Worm (Caenorhabditis elegans) whole organism, midembryonic: Measurements from ENCODE around the gene F38B6.3.

ENCODE experiments used
- T22C8.4 ChIP-seq: fragments of 200-800 bp; sonication (Bioruptor generic); IDR thresholded peaks from 2 replicates; pipeline ENCODE4 v1.3.6; 2022; ENCODE audit warnings: missing genetic modification characterization, missing compliant biosample characterization
- cog-1 ChIP-seq: sonication (generic microtip); optimal IDR thresholded peaks from 2 replicates; lab custom pipeline; 2016; ENCODE audit warnings: missing genetic modification characterization, missing compliant biosample characterization
- flt-1 ChIP-seq: fragments of 200-800 bp; sonication (Bioruptor generic); IDR thresholded peaks from 2 replicates; pipeline ENCODE4 v1.3.6; 2022; ENCODE audit warnings: missing genetic modification characterization, missing compliant biosample characterization
- klf-2 ChIP-seq: fragments of 200-800 bp; sonication (Bioruptor generic); conservative IDR thresholded peaks from 2 replicates; pipeline ENCODE4 v1.3.6; 2022; ENCODE audit warnings: missing genetic modification reagents, missing genetic modification characterization, missing compliant biosample characterization
- med-1 ChIP-seq: sonication (generic microtip); optimal IDR thresholded peaks from 2 replicates; lab custom pipeline; 2017; ENCODE audit warnings: missing genetic modification characterization, mild to moderate bottlenecking, missing compliant biosample characterization, antibody characterized with exemption, missing genetic modification reagents; ENCODE audit not compliant: insufficient read depth
- ref-1 ChIP-seq: fragments of 200-800 bp; sonication (Bioruptor generic); conservative IDR thresholded peaks from 2 replicates; pipeline ENCODE4 v1.3.6; 2022; ENCODE audit warnings: missing genetic modification reagents, missing genetic modification characterization, missing compliant biosample characterization
- tab-1 ChIP-seq: fragments of 200-800 bp; sonication (Bioruptor generic); IDR thresholded peaks from 2 replicates; pipeline ENCODE4 v1.3.6; 2022; ENCODE audit warnings: missing genetic modification characterization, missing compliant biosample characterization
- ztf-23 ChIP-seq: fragments of 200-800 bp; sonication (Bioruptor generic); IDR thresholded peaks from 2 replicates; pipeline ENCODE4 v1.3.6; 2022; ENCODE audit warnings: missing genetic modification reagents, missing genetic modification characterization, missing compliant biosample characterization
- ztf-29 ChIP-seq: fragments of 200-800 bp; sonication (Bioruptor generic); IDR thresholded peaks from 2 replicates; pipeline ENCODE4 v1.3.6; 2022; ENCODE audit warnings: missing genetic modification reagents, missing genetic modification characterization, missing compliant biosample characterization

Gene F38B6.3

DNA sequence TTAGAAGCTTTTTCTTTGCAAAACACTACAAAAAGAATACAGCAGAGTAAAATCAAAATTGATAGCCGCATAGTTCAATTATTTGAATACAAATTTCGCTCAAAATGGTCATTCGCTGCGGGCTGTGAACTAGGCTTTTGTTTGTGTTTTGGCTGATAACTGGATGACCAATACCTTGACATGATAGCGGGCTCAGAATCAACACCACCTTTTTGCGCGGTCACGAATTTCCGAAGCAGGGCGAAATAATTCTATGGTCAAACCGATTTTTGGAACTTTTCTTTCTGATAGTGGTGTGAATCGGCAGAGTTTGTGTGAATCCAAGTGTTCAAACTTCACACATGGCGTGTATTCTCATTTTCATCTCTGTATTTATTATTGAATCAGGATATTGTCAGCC lies 4.8 kb downstream of the F38B6.3 start, which contains the start of the genes F38B6.7 and F38B6.2:
Gene F38B6.7 (minus strand): TSS at position 101 of the 400 bp plus-strand sequence.
Gene F38B6.2 (plus strand): TSS at position 267 of the 400 bp plus-strand sequence.
- TF ChIP-seq ztf-23 (GFP tag; lab: Robert Waterston, UW) = no peak
- no peak for TF ChIP-seq flt-1 (GFP tag; lab: Robert Waterston, UW)
- no peak for TF ChIP-seq med-1 (GFP tag; lab: Kevin White, UChicago)
- TF ChIP-seq cog-1 (tag; lab: Kevin White, UChicago) = no peak
- TF ChIP-seq klf-2 (GFP tag; lab: Robert Waterston, UW) = no peak
- no peak for TF ChIP-seq ref-1

DNA sequence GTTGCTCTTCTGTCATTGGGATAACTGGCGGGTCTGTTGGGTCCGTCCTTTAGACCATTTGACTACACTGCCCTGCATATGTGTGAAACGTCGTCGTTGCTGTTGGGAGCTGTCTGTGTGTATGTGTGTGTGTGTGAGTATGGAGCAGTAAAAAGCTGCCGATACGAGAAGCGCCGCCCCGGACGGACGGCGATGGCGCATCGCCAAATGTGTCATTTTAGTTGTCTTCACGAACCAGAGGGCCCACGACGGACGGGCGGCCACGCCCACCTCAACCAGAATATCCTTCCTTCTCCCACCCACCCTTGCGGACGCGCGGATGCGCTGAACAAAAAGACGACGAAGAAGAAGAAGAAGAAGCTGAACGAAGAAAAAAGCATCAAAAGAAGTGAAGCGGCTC lies 8.8 kb downstream of the F38B6.3 start, which contains the start of gene acr-2:
Gene acr-2 (plus strand): TSS at position 301 of the 400 bp plus-strand sequence.
- no peak for TF ChIP-seq ztf-29 (GFP tag; lab: Robert Waterston, UW)
- TF ChIP-seq ztf-23 (GFP tag; lab: Robert Waterston, UW) = no peak
- no peak for TF ChIP-seq flt-1 (GFP tag; lab: Robert Waterston, UW)
- no peak for TF ChIP-seq ref-1
- no peak for TF ChIP-seq med-1 (GFP tag; lab: Kevin White, UChicago)
- TF ChIP-seq tab-1 (GFP tag; lab: Robert Waterston, UW) = no peak
- TF ChIP-seq klf-2 (GFP tag; lab: Robert Waterston, UW) = no peak
- no peak for TF ChIP-seq cog-1 (tag; lab: Kevin White, UChicago)
- no peak for TF ChIP-seq T22C8.4

DNA sequence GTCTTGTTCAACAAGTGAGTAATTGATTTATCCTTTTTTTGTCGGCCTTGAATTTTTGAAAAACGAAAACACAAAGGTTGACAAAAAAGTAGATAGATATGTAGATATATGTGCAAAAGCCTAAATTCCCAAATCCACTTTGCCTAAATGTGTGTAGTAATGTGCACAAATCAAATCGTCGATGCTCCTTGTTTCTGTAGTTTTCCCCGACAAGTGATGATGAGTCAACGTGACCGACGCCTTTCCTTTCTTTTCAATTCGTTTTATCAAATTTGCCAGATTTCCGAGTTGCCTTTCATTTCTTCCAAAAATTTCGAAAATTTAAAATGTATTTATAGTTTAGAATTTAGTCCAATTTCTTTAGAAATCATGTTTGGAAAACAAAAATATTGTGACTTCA lies 11.7 kb downstream of the F38B6.3 start:
- TF ChIP-seq klf-2 (GFP tag; lab: Robert Waterston, UW) (no peak), ztf-29 (GFP tag; lab: Robert Waterston, UW) (no peak), ref-1 (no peak), ztf-23 (GFP tag; lab: Robert Waterston, UW) (no peak), cog-1 (tag; lab: Kevin White, UChicago) (no peak), flt-1 (GFP tag; lab: Robert Waterston, UW) (no peak), tab-1 (GFP tag; lab: Robert Waterston, UW) (no peak), med-1 (GFP tag; lab: Kevin White, UChicago) (no peak), T22C8.4 (no peak)

DNA sequence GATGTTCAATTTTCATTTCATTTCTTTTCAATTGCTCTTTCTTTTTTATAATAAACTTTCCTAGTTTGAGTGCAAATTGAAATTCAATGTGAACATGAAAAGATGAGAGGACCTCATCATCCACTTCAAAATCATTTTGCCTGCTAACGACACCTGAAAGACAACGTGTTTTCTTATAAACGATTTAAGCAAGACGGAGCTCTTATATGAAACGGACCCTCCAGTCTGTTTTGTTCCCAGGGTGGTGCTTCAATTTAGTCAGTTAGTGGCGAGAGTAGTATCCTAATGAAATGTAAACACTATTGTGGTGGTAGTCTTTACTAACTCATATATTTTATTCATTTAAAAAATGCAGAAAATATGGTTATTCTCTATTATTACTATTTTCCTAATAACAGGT lies 15.8 kb downstream of the F38B6.3 start, which contains the start of gene acr-3:
Gene acr-3 (plus strand): TSS at position 301 of the 400 bp plus-strand sequence.
- TF ChIP-seq T22C8.4 = no peak
- TF ChIP-seq med-1 (GFP tag; lab: Kevin White, UChicago) = no peak
- no peak for TF ChIP-seq klf-2 (GFP tag; lab: Robert Waterston, UW)
- TF ChIP-seq cog-1 (tag; lab: Kevin White, UChicago) = no peak
- TF ChIP-seq ztf-23 (GFP tag; lab: Robert Waterston, UW) = no peak
- no peak for TF ChIP-seq ref-1

DNA sequence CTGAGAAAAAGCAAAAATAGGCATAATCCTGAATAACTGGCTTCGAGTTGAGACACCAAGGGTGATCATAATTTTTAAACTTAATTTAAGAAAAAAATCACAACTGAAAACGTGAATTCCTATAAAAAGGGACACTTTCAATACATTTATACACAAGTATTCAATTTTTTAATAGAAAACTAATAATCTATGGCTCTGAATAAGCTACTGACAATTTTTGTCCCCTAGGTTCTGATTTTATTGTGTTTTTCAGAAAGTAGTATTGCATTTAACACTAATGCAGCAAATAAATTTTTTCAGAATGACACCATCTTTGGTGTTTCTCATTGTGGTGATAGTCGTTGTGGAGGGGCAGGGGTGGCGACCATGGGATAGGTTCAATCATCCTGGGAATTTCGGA lies 19.8 kb downstream of the F38B6.3 start, which contains the start of gene nas-11:
Gene nas-11 (plus strand): TSS at position 301 of the 400 bp plus-strand sequence.
- TF ChIP-seq T22C8.4 (no peak), cog-1 (tag; lab: Kevin White, UChicago) (no peak), ref-1 (no peak), klf-2 (GFP tag; lab: Robert Waterston, UW) (no peak), ztf-23 (GFP tag; lab: Robert Waterston, UW) (no peak), ztf-29 (GFP tag; lab: Robert Waterston, UW) (no peak), med-1 (GFP tag; lab: Kevin White, UChicago) (no peak), flt-1 (GFP tag; lab: Robert Waterston, UW) (no peak), tab-1 (GFP tag; lab: Robert Waterston, UW) (no peak)

DNA sequence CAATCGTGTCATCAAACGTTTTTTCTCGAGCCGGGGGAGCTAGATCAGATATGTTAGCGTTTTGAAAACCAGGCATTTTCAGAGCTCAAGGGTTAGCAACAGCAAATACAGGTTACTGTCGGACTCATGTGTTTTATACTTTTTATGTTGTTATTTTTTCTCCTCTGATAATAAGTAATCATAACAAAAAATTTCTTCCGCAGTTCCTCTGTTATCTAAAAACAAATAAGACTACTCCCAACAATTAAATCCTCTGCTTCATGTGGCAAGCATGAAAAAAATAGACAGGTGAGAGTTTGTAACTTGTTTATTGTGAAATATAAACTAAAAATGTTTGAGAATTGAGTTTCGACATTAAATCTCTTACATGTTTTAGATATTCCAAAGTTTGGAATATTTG lies 25.2 kb downstream of the F38B6.3 start, which contains the start of gene smf-2:
Gene smf-2 (minus strand): TSS at position 101 of the 400 bp plus-strand sequence.
- no peak for TF ChIP-seq flt-1 (GFP tag; lab: Robert Waterston, UW)
- no peak for TF ChIP-seq cog-1 (tag; lab: Kevin White, UChicago)
- TF ChIP-seq ref-1 = no peak
- no peak for TF ChIP-seq ztf-23 (GFP tag; lab: Robert Waterston, UW)
- no peak for TF ChIP-seq T22C8.4
- no peak for TF ChIP-seq klf-2 (GFP tag; lab: Robert Waterston, UW)
- TF ChIP-seq ztf-29 (GFP tag; lab: Robert Waterston, UW) = no peak
- no peak for TF ChIP-seq med-1 (GFP tag; lab: Kevin White, UChicago)
- TF ChIP-seq tab-1 (GFP tag; lab: Robert Waterston, UW) = no peak

DNA sequence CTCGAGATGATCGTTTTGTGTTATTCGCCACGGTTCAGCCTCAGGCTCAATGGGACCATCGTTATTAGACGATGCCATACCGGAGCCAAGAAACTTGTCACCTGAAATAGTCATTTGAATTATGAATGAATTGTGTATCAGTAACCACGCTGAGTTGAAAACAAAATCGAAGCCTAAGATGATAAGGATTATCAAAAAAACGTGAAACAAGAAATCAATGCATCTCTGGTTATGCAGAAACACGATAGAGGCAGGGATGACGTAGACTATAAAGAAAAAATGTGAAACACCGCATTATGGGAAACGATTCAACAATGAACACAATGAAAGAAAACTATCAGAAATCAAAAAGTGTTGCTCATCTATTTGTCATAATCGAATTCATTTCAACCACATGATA lies 29.5 kb downstream of the F38B6.3 start, which contains the start of gene smf-1:
Gene smf-1 (minus strand): TSS at position 101 of the 400 bp plus-strand sequence.
- TF ChIP-seq tab-1 (GFP tag; lab: Robert Waterston, UW) = no peak

DNA sequence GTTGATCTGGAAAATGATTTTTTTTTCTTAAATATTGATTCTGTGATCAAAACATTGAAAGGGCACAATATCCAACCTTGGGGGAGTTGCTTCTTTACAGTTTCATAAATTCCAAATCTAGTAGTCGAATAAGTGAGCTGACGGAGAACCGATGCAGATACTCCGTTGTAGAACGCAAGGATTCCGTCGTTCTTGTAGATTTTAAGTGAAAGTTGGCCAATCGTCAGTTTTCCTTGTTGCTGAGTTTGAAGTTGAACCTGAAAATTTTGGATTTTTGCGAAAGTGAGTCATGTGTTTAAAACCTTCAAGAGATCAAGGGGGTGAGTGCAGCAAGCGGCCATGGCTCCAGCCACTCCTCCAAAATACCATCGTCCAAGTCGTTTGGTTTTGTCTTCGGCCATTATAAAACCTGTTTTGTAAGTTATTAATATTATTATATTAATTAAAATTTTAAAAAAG lies 31.9 kb downstream of the F38B6.3 start, which contains the start of gene slc-25A10:
Gene slc-25A10 (minus strand): TSS at position 409 of the 459 bp plus-strand sequence.
- TF ChIP-seq ref-1 (no peak), ztf-29 (GFP tag; lab: Robert Waterston, UW) (no peak), klf-2 (GFP tag; lab: Robert Waterston, UW) (no peak), tab-1 (GFP tag; lab: Robert Waterston, UW) (no peak), flt-1 (GFP tag; lab: Robert Waterston, UW) (no peak), cog-1 (tag; lab: Kevin White, UChicago) (no peak), ztf-23 (GFP tag; lab: Robert Waterston, UW) (no peak), T22C8.4 (no peak), med-1 (GFP tag; lab: Kevin White, UChicago) (no peak)

DNA sequence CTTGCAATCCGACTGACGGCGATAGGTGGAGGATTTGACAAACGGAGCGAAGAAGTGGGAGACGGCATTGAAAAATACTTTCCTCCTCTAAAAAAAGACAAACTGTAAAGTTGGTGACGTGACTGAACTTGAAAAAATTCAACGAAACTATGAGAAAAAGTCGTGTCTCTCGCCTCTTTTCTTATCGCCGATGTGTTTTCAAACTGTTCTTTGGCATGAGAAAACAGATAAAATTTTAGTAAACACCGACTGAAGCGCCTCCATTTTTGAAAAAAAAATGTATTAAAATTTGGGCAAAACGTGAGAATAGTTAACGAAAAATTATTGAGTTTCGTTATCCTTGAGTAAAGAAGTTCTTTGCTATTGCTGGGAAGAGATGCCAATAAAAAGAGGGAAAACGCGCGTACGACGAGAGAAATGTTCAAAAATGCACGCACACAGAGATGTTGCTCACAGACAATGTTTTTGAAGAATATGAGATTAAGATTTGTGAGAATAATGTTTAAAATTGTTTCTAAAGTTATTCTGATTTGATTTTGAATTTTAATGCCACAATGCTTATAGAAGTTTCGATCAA lies 35.5 kb downstream of the F38B6.3 start:
- no peak for TF ChIP-seq flt-1 (GFP tag; lab: Robert Waterston, UW)
- TF ChIP-seq med-1 (GFP tag; lab: Kevin White, UChicago) = no peak
